Fruit fly (Drosophila melanogaster): ENCODE data around the gene sn.

sn gene

DNA sequence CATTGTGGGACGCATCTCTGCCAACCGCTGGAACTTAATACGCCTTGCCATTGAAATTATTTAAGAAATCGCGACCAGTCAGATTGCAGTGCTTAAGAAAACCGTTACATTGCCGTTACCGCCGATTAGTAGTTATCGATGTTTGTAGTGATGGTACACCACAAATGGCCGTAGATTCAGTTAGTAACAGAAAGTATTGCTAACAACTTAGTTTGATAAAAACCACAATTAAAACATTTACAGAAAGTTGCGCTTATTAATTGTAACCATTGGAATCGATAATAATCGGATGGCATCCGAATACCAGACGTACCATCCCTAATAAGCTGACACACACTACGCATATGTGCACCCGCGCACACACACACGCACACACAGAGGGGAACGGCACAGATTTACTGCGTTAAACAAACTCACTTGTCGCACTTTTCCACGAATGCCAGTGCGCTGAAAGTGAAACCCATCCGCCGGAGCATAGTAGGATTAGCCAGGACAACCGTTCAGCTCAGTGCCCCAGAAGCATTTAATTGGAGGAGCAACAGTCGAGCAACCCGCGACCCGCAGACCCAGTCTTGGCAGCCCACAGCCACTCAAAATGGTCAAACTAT is 43.6 kb upstream of the sn start, which contains the start of the genes hdm and Ykt6 (continued):
- TF ChIP-seq lilli (GFP tag; optimal IDR thresholded peaks at IDR 0.05) (peak; percentile 90), Poxn (GFP tag; IDR thresholded peaks at IDR 0.05) (peak; percentile 10; the same call in 1 of the 2 replicates), Ptx1 (GFP tag; IDR thresholded peaks at IDR 0.05) (peak; percentile 87), CG8944 (GFP tag; optimal IDR thresholded peaks at IDR 0.05) (peak; percentile 71), CG12942 (GFP tag; optimal IDR thresholded peaks at IDR 0.05) (peak; percentile 80), jigr1 (GFP tag; IDR thresholded peaks at IDR 0.05) (0 out of 3 replicates have a peak, but pooled peaks have one; percentile 20), ranshi (GFP tag; IDR thresholded peaks at IDR 0.05) (peak; percentile 82), CG17361 (GFP tag; IDR thresholded peaks at IDR 0.05) (no peak; the same call in 2 of the 3 replicates), gem (tag; optimal IDR thresholded peaks at IDR 0.05) (peak; percentile 83), CG7556 (GFP tag; optimal IDR thresholded peaks at IDR 0.05) (peak; percentile 52), CG4328 (GFP tag; optimal IDR thresholded peaks at IDR 0.05) (peak; percentile 9), stc (GFP tag; IDR thresholded peaks at IDR 0.05) (peak; percentile 78), Dek (tag; optimal IDR thresholded peaks at IDR 0.05) (peak; percentile 59), Ssrp (tag; optimal IDR thresholded peaks at IDR 0.05) (peak; percentile 53), crc (GFP tag; optimal IDR thresholded peaks at IDR 0.05) (peak; percentile 73), Hand (GFP tag; optimal IDR thresholded peaks at IDR 0.05) (no peak), nerfin-1 (tag; optimal IDR thresholded peaks at IDR 0.05) (peak; percentile 43), Optix (GFP tag; IDR thresholded peaks at IDR 0.05) (peak; percentile 85; the same call in 2 of the 3 replicates), Hr3 (GFP tag; optimal IDR thresholded peaks at IDR 0.05) (peak; percentile 46), al (GFP tag; IDR thresholded peaks at IDR 0.05) (peak; percentile 75; the same call in 1 of the 2 replicates), HLH54F (GFP tag; optimal IDR thresholded peaks at IDR 0.05) (peak; percentile 81), Gsc (GFP tag; IDR thresholded peaks at IDR 0.05) (peak; percentile 47; the same call in 1 of the 2 replicates), hbn (GFP tag; IDR thresholded peaks at IDR 0.05; ENCODE audit: partially characterized antibody) (peak; percentile 96), CG16863 (GFP tag; optimal IDR thresholded peaks at IDR 0.05) (peak; percentile 80), Hr51 (GFP tag; optimal IDR thresholded peaks at IDR 0.05) (peak in 1 of 2 experiments; percentile 72)

- TF ChIP-seq cg (GFP tag; optimal IDR thresholded peaks at IDR 0.05) (peak; percentile 92), HmgD (GFP tag; optimal IDR thresholded peaks at IDR 0.05) (no peak), Dfd (GFP tag; optimal IDR thresholded peaks at IDR 0.05) (peak in 1 of 2 experiments; percentile 41), chinmo (GFP tag; IDR thresholded peaks at IDR 0.05; ENCODE audit: partially characterized antibody) (0 out of 4 replicates have a peak, but pooled peaks have one; percentile 37), CG8478 (optimal IDR thresholded peaks at IDR 0.05) (peak; percentile 83), Scr (GFP tag; IDR thresholded peaks at IDR 0.05; ENCODE audit: partially characterized antibody) (0 out of 2 replicates have a peak, but pooled peaks have one; percentile 14)
These were observed 40.8 kb upstream of the sn start for dm6 chrX:7923063-7923462.

DNA sequence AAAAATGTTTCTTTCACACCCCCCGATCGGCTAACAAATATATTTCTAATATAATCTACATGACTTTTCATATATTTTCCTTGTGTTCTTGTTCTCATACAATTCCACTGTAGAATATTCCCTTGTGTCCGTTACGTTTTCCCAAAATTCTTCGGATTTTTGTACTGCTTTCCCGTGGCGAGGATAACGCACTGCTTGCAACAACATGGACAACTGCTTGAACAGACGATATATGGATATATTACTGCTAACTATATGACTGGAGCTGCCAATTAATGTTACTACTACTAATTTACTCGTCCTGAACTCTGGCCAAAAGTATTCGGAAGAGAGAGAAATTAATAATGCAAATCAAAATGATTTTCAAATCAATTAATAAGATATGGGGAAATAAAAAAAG is 38.9 kb upstream of the sn start:
- TF ChIP-seq CG31365 (tag; optimal IDR thresholded peaks at IDR 0.05) (peak; percentile 91), stwl (tag; optimal IDR thresholded peaks at IDR 0.05) (peak; percentile 8), Dfd (GFP tag; optimal IDR thresholded peaks at IDR 0.05) (peak in 1 of 2 experiments; percentile 20), Ada2b (GFP tag; IDR thresholded peaks at IDR 0.05) (no peak), ci (GFP tag; IDR thresholded peaks at IDR 0.05) (no peak), ro (GFP tag; IDR thresholded peaks at IDR 0.05) (no peak)

Measured in whole organism, embryonic.